Fruit fly (Drosophila melanogaster) whole organism, embryonic: ENCODE data around the gene CG44040.

Experiments used
- Adf1 ChIP-seq: fragments of 200-800 bp; sonication (Bioruptor generic); IDR thresholded peaks from 2 replicates; pipeline ENCODE4 v1.3.6; 2022; ENCODE audit warnings: missing biosample characterization, missing genetic modification characterization
- CG10543 ChIP-seq: fragments of 200-800 bp; sonication (Bioruptor generic); optimal IDR thresholded peaks from 3 replicates; lab custom pipeline; 2017; ENCODE audit warnings: missing biosample characterization, mild to moderate bottlenecking, missing genetic modification characterization, moderate library complexity
- CG11695 ChIP-seq: fragments of 200-800 bp; sonication (Bioruptor generic); IDR thresholded peaks from 3 replicates; pipeline ENCODE4 v1.3.6; 2022; ENCODE audit warnings: missing biosample characterization, missing genetic modification characterization
- CG12659 ChIP-seq: fragments of 200-800 bp; sonication (Bioruptor generic); optimal IDR thresholded peaks from 3 replicates; lab custom pipeline; 2017; ENCODE audit warnings: mild to moderate bottlenecking, missing biosample characterization, missing genetic modification reagents, missing genetic modification characterization
- CG12744 ChIP-seq: fragments of 200-800 bp; sonication (Bioruptor generic); optimal IDR thresholded peaks from 2 replicates; lab custom pipeline; 2016; ENCODE audit warnings: missing biosample characterization, missing genetic modification characterization
- CG13894 ChIP-seq: fragments of 200-800 bp; sonication (Bioruptor generic); optimal IDR thresholded peaks from 3 replicates; lab custom pipeline; 2018; ENCODE audit warnings: missing biosample characterization, mild to moderate bottlenecking, missing genetic modification characterization, moderate library complexity
- CG14014 ChIP-seq: fragments of 200-800 bp; sonication (Bioruptor generic); IDR thresholded peaks from 2 replicates; pipeline ENCODE4 v1.3.6; 2022; ENCODE audit warnings: missing biosample characterization, missing genetic modification characterization
- CG14050 ChIP-seq: fragments of 200-800 bp; sonication (Bioruptor generic); IDR thresholded peaks from 3 replicates; pipeline ENCODE4 v1.3.6; 2022; ENCODE audit warnings: missing biosample characterization, missing genetic modification characterization
- CG16863 ChIP-seq: fragments of 200-800 bp; sonication (Bioruptor generic); optimal IDR thresholded peaks from 3 replicates; lab custom pipeline; 2016; ENCODE audit warnings: missing biosample characterization, missing genetic modification characterization
- CG17568 ChIP-seq: fragments of 200-800 bp; sonication (Bioruptor generic); optimal IDR thresholded peaks from 2 replicates; lab custom pipeline; 2018; ENCODE audit warnings: missing biosample characterization, mild to moderate bottlenecking, missing genetic modification characterization, moderate library complexity
- CG2678 ChIP-seq: fragments of 200-800 bp; sonication (Bioruptor generic); optimal IDR thresholded peaks from 3 replicates; lab custom pipeline; 2019; ENCODE audit warnings: missing biosample characterization, mild to moderate bottlenecking, missing genetic modification characterization, moderate library complexity
- CG33557 ChIP-seq: fragments of 200-800 bp; sonication (Bioruptor generic); optimal IDR thresholded peaks from 2 replicates; lab custom pipeline; 2019; ENCODE audit warnings: missing biosample characterization, mild to moderate bottlenecking, missing genetic modification characterization, moderate library complexity
- CG34376 ChIP-seq: fragments of 200-800 bp; sonication (Bioruptor generic); optimal IDR thresholded peaks from 2 replicates; lab custom pipeline; 2018; ENCODE audit warnings: missing biosample characterization, mild to moderate bottlenecking, missing genetic modification characterization
- CG4328 ChIP-seq: fragments of 200-800 bp; sonication (Bioruptor generic); optimal IDR thresholded peaks from 3 replicates; lab custom pipeline; 2017; ENCODE audit warnings: missing biosample characterization, missing genetic modification reagents, missing genetic modification characterization
- CG4730 ChIP-seq: fragments of 200-800 bp; sonication (Bioruptor generic); IDR thresholded peaks from 2 replicates; pipeline ENCODE4 v1.3.6; 2022; ENCODE audit warnings: missing biosample characterization, missing genetic modification characterization
- CG4854 ChIP-seq: fragments of 200-800 bp; sonication (Bioruptor generic); optimal IDR thresholded peaks from 2 replicates; lab custom pipeline; 2016; ENCODE audit warnings: missing biosample characterization, missing genetic modification characterization, inconsistent platforms
- CG5245 ChIP-seq: fragments of 200-800 bp; sonication (Bioruptor generic); optimal IDR thresholded peaks from 3 replicates; lab custom pipeline; 2016; ENCODE audit warnings: missing biosample characterization, missing genetic modification characterization
- CG7786 ChIP-seq: fragments of 200-800 bp; sonication (Bioruptor generic); optimal IDR thresholded peaks from 2 replicates; lab custom pipeline; 2016; ENCODE audit warnings: missing biosample characterization, missing genetic modification characterization
- CG8388 ChIP-seq: fragments of 200-800 bp; sonication (Bioruptor generic); optimal IDR thresholded peaks from 2 replicates; lab custom pipeline; 2019; ENCODE audit warnings: missing biosample characterization, mild to moderate bottlenecking, missing genetic modification characterization, moderate library complexity
- CG8765 ChIP-seq: fragments of 200-800 bp; sonication (Bioruptor generic); IDR thresholded peaks from 2 replicates; pipeline ENCODE4 v1.3.6; 2022; ENCODE audit warnings: missing biosample characterization, missing genetic modification characterization
- Dbx ChIP-seq: fragments of 200-800 bp; sonication (Bioruptor generic); IDR thresholded peaks from 3 replicates; pipeline ENCODE4 v1.3.6; 2022; ENCODE audit warnings: missing biosample characterization, missing genetic modification characterization
- Dll ChIP-seq: fragments of 200-800 bp; sonication (Bioruptor generic); IDR thresholded peaks from 4 replicates; pipeline ENCODE4 v1.3.6; 2022; ENCODE audit warnings: missing biosample characterization, missing genetic modification characterization; ENCODE audit not compliant: partially characterized antibody
- E2f1 ChIP-seq: fragments of 200-800 bp; sonication (Bioruptor generic); IDR thresholded peaks from 2 replicates; pipeline ENCODE4 v1.3.6; 2022; ENCODE audit warnings: missing biosample characterization, missing genetic modification characterization
- HLH3B ChIP-seq: fragments of 200-800 bp; sonication (Bioruptor generic); IDR thresholded peaks from 2 replicates; pipeline ENCODE4 v1.3.6; 2022; ENCODE audit warnings: missing biosample characterization, missing genetic modification characterization
- HmgZ ChIP-seq: fragments of 200-800 bp; sonication (Bioruptor generic); optimal IDR thresholded peaks from 2 replicates; lab custom pipeline; 2018; ENCODE audit warnings: missing biosample characterization, mild to moderate bottlenecking, missing genetic modification characterization
- Hmr ChIP-seq: fragments of 200-800 bp; sonication (Bioruptor generic); optimal IDR thresholded peaks from 3 replicates; lab custom pipeline; 2017; ENCODE audit warnings: mild to moderate bottlenecking, missing biosample characterization, missing genetic modification reagents, missing genetic modification characterization
- Lpt ChIP-seq: fragments of >200 bp; optimal IDR thresholded peaks from 2 replicates; lab custom pipeline; 2018; ENCODE audit warnings: missing biosample characterization, missing genetic modification characterization
- Max ChIP-seq: fragments of 200-800 bp; sonication (Bioruptor generic); optimal IDR thresholded peaks from 2 replicates; lab custom pipeline; 2016; ENCODE audit warnings: missing biosample characterization, mild to moderate bottlenecking, missing genetic modification characterization
- Meics ChIP-seq: fragments of 200-800 bp; sonication (Bioruptor generic); optimal IDR thresholded peaks from 2 replicates; lab custom pipeline; 2017; ENCODE audit warnings: missing biosample characterization, mild to moderate bottlenecking, missing genetic modification characterization
- Mrtf ChIP-seq: fragments of 200-800 bp; sonication (Bioruptor generic); IDR thresholded peaks from 3 replicates; pipeline ENCODE4 v1.3.6; 2022; ENCODE audit warnings: missing biosample characterization, missing genetic modification characterization
- Myb ChIP-seq: fragments of 200-800 bp; sonication (Bioruptor generic); optimal IDR thresholded peaks from 2 replicates; lab custom pipeline; 2016; ENCODE audit warnings: missing biosample characterization, missing genetic modification characterization
- NC2β ChIP-seq: fragments of 200-800 bp; sonication (Bioruptor generic); optimal IDR thresholded peaks from 2 replicates; lab custom pipeline; 2016; ENCODE audit warnings: missing biosample characterization, missing genetic modification characterization
- Nf-YA ChIP-seq: fragments of 200-800 bp; sonication (Bioruptor generic); IDR thresholded peaks from 2 replicates; pipeline ENCODE4 v1.3.6; 2022; ENCODE audit warnings: missing biosample characterization, missing genetic modification characterization
- bab2 ChIP-seq: fragments of 200-800 bp; sonication (Bioruptor generic); optimal IDR thresholded peaks from 2 replicates; lab custom pipeline; 2016; ENCODE audit warnings: missing biosample characterization, missing genetic modification characterization
- bsh ChIP-seq, 2 experiments: fragments of 200-800 bp; sonication (Bioruptor generic); optimal IDR thresholded peaks; 2 replicates each; lab custom pipeline; 2017 to 2018; ENCODE audit warnings: mild to moderate bottlenecking in 2 of 2, missing biosample characterization in 2 of 2, missing genetic modification characterization in 2 of 2, moderate library complexity in 1 of 2
- cad ChIP-seq: fragments of >200 bp; optimal IDR thresholded peaks from 2 replicates; lab custom pipeline; 2017; ENCODE audit warnings: missing biosample characterization, missing genetic modification characterization
- grn ChIP-seq: fragments of 200-800 bp; sonication (Bioruptor generic); optimal IDR thresholded peaks from 3 replicates; lab custom pipeline; 2017; ENCODE audit warnings: missing biosample characterization, missing genetic modification characterization
- h ChIP-seq: fragments of >200 bp; optimal IDR thresholded peaks from 2 replicates; lab custom pipeline; 2017
- kah ChIP-seq: fragments of 200-800 bp; sonication (Bioruptor generic); optimal IDR thresholded peaks from 2 replicates; lab custom pipeline; 2018; ENCODE audit warnings: missing biosample characterization, mild to moderate bottlenecking, missing genetic modification characterization
- kay ChIP-seq: fragments of 200-800 bp; sonication (Bioruptor generic); optimal IDR thresholded peaks from 2 replicates; lab custom pipeline; 2016; ENCODE audit warnings: missing biosample characterization, missing genetic modification characterization
- ken ChIP-seq: fragments of 200-800 bp; sonication (Bioruptor generic); IDR thresholded peaks from 3 replicates; pipeline ENCODE4 v1.3.6; 2022; ENCODE audit warnings: missing biosample characterization, missing genetic modification characterization
- kni ChIP-seq: fragments of 200-800 bp; sonication (Bioruptor generic); optimal IDR thresholded peaks from 3 replicates; lab custom pipeline; 2017; ENCODE audit warnings: mild to moderate bottlenecking, missing biosample characterization, missing genetic modification reagents, missing genetic modification characterization
- lab ChIP-seq: fragments of 200-800 bp; sonication (Bioruptor generic); optimal IDR thresholded peaks from 3 replicates; lab custom pipeline; 2017; ENCODE audit warnings: missing biosample characterization, missing genetic modification characterization, mild to moderate bottlenecking, moderate library complexity, missing genetic modification reagents
- luna ChIP-seq: fragments of 200-800 bp; sonication (Bioruptor generic); optimal IDR thresholded peaks from 2 replicates; lab custom pipeline; 2016; ENCODE audit warnings: missing biosample characterization, missing genetic modification characterization
- prd ChIP-seq, 3 experiments: fragments of >200 bp in 2 of 3; fragments of 200-800 bp in 1 of 3; sonication (Bioruptor generic) in 1 of 3; optimal IDR thresholded peaks in 2 of 3; IDR thresholded peaks in 1 of 3; 2 replicates in 2 of 3; 3 replicates in 1 of 3; pipeline versions ENCODE4 v1.3.6 to Lab custom; 2017 to 2022; ENCODE audit warnings: missing biosample characterization in 1 of 3, missing genetic modification characterization in 1 of 3
- pum ChIP-seq: fragments of 200-800 bp; sonication (Bioruptor generic); optimal IDR thresholded peaks from 2 replicates; lab custom pipeline; 2016; ENCODE audit warnings: missing biosample characterization, missing genetic modification characterization
- sna ChIP-seq: fragments of 200-800 bp; sonication (Bioruptor generic); IDR thresholded peaks from 2 replicates; pipeline ENCODE4 v1.3.6; 2022; ENCODE audit warnings: missing biosample characterization, missing genetic modification characterization; ENCODE audit not compliant: partially characterized antibody
- stwl ChIP-seq: fragments of 200-800 bp; sonication (Bioruptor generic); optimal IDR thresholded peaks from 3 replicates; lab custom pipeline; 2018; ENCODE audit warnings: missing biosample characterization, mild to moderate bottlenecking, missing genetic modification characterization, moderate library complexity
- trh ChIP-seq: fragments of 200-800 bp; sonication (Bioruptor generic); optimal IDR thresholded peaks from 2 replicates; lab custom pipeline; 2016; ENCODE audit warnings: missing biosample characterization, missing genetic modification characterization
- vnd ChIP-seq: fragments of 200-800 bp; sonication (Bioruptor generic); IDR thresholded peaks from 3 replicates; pipeline ENCODE4 v1.3.6; 2022; ENCODE audit warnings: missing biosample characterization, missing genetic modification characterization; ENCODE audit not compliant: partially characterized antibody
- zen ChIP-seq: fragments of 200-800 bp; sonication (Bioruptor generic); optimal IDR thresholded peaks from 3 replicates; lab custom pipeline; 2018; ENCODE audit warnings: missing biosample characterization, mild to moderate bottlenecking, missing genetic modification characterization, moderate library complexity

The CG44040 gene

DNA sequence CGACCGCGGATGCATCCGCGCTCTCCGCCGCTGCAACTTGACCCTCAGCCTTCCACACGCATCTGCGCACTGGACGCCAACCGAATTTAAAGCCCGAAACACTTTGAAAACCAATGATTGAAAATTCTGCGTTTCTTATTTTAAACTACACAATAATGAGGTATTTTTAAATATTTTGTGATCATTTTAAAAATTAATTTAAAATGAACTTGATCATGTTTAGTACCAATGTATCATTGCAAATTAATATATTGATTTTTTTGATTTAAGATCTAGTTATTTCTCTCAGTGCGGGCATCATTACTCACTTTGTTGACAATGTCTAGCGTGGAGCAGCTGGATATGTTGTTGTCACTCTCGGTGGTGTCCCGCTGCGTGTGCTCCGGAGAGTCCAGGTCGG, 46.7 kb downstream of the CG44040 start (continued):
- TF ChIP-seq CG16863 (GFP tag; lab: Kevin White, UChicago) (no peak), stwl (tag; lab: Kevin White, UChicago) (no peak), CG33557 (GFP tag; lab: Kevin White, UChicago) (no peak), E2f1 (GFP tag; lab: Robert Waterston, UW) (0 out of 2 replicates have a peak, but pooled peaks have one; percentile 21), Dll (GFP tag; lab: Robert Waterston, UW) (no peak), vnd (GFP tag; lab: Robert Waterston, UW) (no peak), CG13894 (no peak), CG8388 (peak; percentile 64), CG12744 (GFP tag; lab: Kevin White, UChicago) (no peak), Myb (no peak), Dbx (GFP tag; lab: Robert Waterston, UW) (0 out of 3 replicates have a peak, but pooled peaks have one; percentile 29), Mrtf (GFP tag; lab: Robert Waterston, UW) (no peak), CG4328 (GFP tag; lab: Kevin White, UChicago) (no peak), CG4854 (GFP tag; lab: Kevin White, UChicago) (no peak), CG14014 (GFP tag; lab: Robert Waterston, UW) (peak; percentile 49; the same call in 1 of the 2 replicates), bab2 (GFP tag; lab: Kevin White, UChicago) (no peak), Lpt (GFP tag; lab: Kevin White, UChicago) (no peak), lab (GFP tag; lab: Kevin White, UChicago) (no peak), Meics (GFP tag; lab: Kevin White, UChicago) (peak; percentile 13), Max (GFP tag; lab: Kevin White, UChicago) (no peak), kah (GFP tag; lab: Kevin White, UChicago) (no peak), CG8765 (no peak), CG2678 (tag; lab: Kevin White, UChicago) (no peak), kay (GFP tag; lab: Kevin White, UChicago) (no peak), HLH3B (GFP tag; lab: Robert Waterston, UW) (peak; percentile 64; the same call in 1 of the 2 replicates), CG34376 (GFP tag; lab: Kevin White, UChicago) (no peak), ken (no peak; the same call in 2 of the 3 replicates), kni (GFP tag; lab: Kevin White, UChicago) (no peak), NC2β (GFP tag; lab: Kevin White, UChicago) (no peak), pum (GFP tag; lab: Kevin White, UChicago) (no peak), CG4730 (GFP tag; lab: Robert Waterston, UW) (no peak), CG11695 (peak; percentile 61; the same call in 2 of the 3 replicates), bsh (GFP tag; optimal IDR thresholded peaks at IDR 0.05; lab: Kevin White, UChicago) (peak in 1 of 2 experiments; percentile 62), luna (GFP tag; lab: Kevin White, UChicago) (no peak), trh (GFP tag; lab: Kevin White, UChicago) (no peak), Adf1 (GFP tag; lab: Robert Waterston, UW) (0 out of 2 replicates have a peak, but pooled peaks have one; percentile 11), CG12659 (GFP tag; lab: Kevin White, UChicago) (peak; percentile 30), grn (GFP tag; lab: Kevin White, UChicago) (no peak), Hmr (GFP tag; lab: Kevin White, UChicago) (no peak), h (lab: Kevin White, UChicago) (no peak), CG10543 (GFP tag; lab: Kevin White, UChicago) (no peak), CG7786 (GFP tag; lab: Kevin White, UChicago) (no peak), cad (GFP tag; lab: Kevin White, UChicago) (no peak), sna (GFP tag; lab: Robert Waterston, UW) (no peak), Nf-YA (no peak), zen (tag; lab: Kevin White, UChicago) (no peak), CG14050 (no peak), prd (optimal IDR thresholded peaks at IDR 0.05; lab: Kevin White, UChicago) (no peak), prd (GFP tag; IDR thresholded peaks at IDR 0.05; lab: Robert Waterston, UW) (peak; percentile 40; the same call in 2 of the 3 replicates), CG5245 (GFP tag; lab: Kevin White, UChicago) (no peak), HmgZ (peak; percentile 29), CG17568 (no peak)
